Worm (Caenorhabditis elegans): ENCODE data around the gene mfsd-12.

The mfsd-12 gene

ce11 chrX:4694611-4695370 lies 26.9 kb downstream of the mfsd-12 start:
- TF ChIP-seq unc-62 (GFP tag; optimal IDR thresholded peaks at IDR 0.05), result no peak

ce11 chrX:4698271-4698670 lies 30.4 kb downstream of the mfsd-12 start:
- TF ChIP-seq unc-62 (GFP tag; optimal IDR thresholded peaks at IDR 0.05), result no peak

- TF ChIP-seq unc-62 (GFP tag; optimal IDR thresholded peaks at IDR 0.05), result no peak
Measured at ce11 chrX:4699411-4700050, 31.6 kb downstream of the mfsd-12 start, which contains the start of gene hyl-2. Gene hyl-2 (minus strand): TSS chrX:4699461.

ce11 chrX:4700083-4700482 lies 32.2 kb downstream of the mfsd-12 start:
- no peak for TF ChIP-seq unc-62 (GFP tag; optimal IDR thresholded peaks at IDR 0.05)

- no peak for TF ChIP-seq unc-62 (GFP tag; optimal IDR thresholded peaks at IDR 0.05)
Measured at ce11 chrX:4704877-4705276, 37.0 kb downstream of the mfsd-12 start, which contains the start of gene aqp-8. Gene aqp-8 (minus strand): TSS chrX:4704977.

- no peak for TF ChIP-seq unc-62 (GFP tag; optimal IDR thresholded peaks at IDR 0.05)
Measured at ce11 chrX:4705666-4706065, 37.8 kb downstream of the mfsd-12 start.

ce11 chrX:4706755-4707226 lies 38.9 kb downstream of the mfsd-12 start, which contains the start of gene dhhc-10:
Gene dhhc-10 (plus strand): TSS chrX:4707176.
- TF ChIP-seq unc-62 (GFP tag; optimal IDR thresholded peaks at IDR 0.05), result no peak

- TF ChIP-seq unc-62 (GFP tag; optimal IDR thresholded peaks at IDR 0.05), result no peak
Measured at ce11 chrX:4711698-4712329, 43.9 kb downstream of the mfsd-12 start, which contains the start of the genes dnj-14 and glit-1. Gene dnj-14 (minus strand): TSS chrX:4711748. Gene glit-1 (plus strand): TSS chrX:4712279.

ce11 chrX:4715107-4715506 lies 47.2 kb downstream of the mfsd-12 start, which contains the start of gene rpl-25.1:
Gene rpl-25.1 (plus strand): TSS chrX:4715178.
- no peak for TF ChIP-seq unc-62 (GFP tag; optimal IDR thresholded peaks at IDR 0.05)

- no peak for TF ChIP-seq unc-62 (GFP tag; optimal IDR thresholded peaks at IDR 0.05)
Measured at ce11 chrX:4718114-4718513, 50.2 kb downstream of the mfsd-12 start.

- TF ChIP-seq unc-62 (GFP tag; optimal IDR thresholded peaks at IDR 0.05), result no peak
Measured at ce11 chrX:4720603-4721529, 53.0 kb downstream of the mfsd-12 start, which contains the start of gene F55D10.4. Gene F55D10.4 (minus strand): TSS chrX:4720653.

All from whole organism, dauer.